Fruit fly (Drosophila melanogaster): ENCODE results near the gene Eig71Ef.

Gene Eig71Ef

dm6 chr3L:15665741-15666140 lies 8.6 kb upstream of the Eig71Ef start:
- TF ChIP-seq sv (GFP tag; optimal IDR thresholded peaks at IDR 0.05) (no peak), Dfd (GFP tag; optimal IDR thresholded peaks at IDR 0.05) (no peak), dmrt93B (GFP tag; optimal IDR thresholded peaks at IDR 0.05) (no peak), HLH106 (tag; optimal IDR thresholded peaks at IDR 0.05) (no peak), brk (GFP tag; optimal IDR thresholded peaks at IDR 0.05) (no peak), fru (GFP tag; optimal IDR thresholded peaks at IDR 0.05) (no peak), Dif (GFP tag; optimal IDR thresholded peaks at IDR 0.05; ENCODE audit: partially characterized antibody) (no peak), Abd-B (GFP tag; optimal IDR thresholded peaks at IDR 0.05) (no peak), OdsH (GFP tag; optimal IDR thresholded peaks at IDR 0.05) (no peak), Mio (GFP tag; optimal IDR thresholded peaks at IDR 0.05) (no peak), CrebA (GFP tag; optimal IDR thresholded peaks at IDR 0.05; ENCODE audit: borderline replicate concordance) (no peak), GATAd (GFP tag; optimal IDR thresholded peaks at IDR 0.05) (no peak), Vsx2 (GFP tag; optimal IDR thresholded peaks at IDR 0.05; ENCODE audit: partially characterized antibody) (no peak), CG32264 (GFP tag; optimal IDR thresholded peaks at IDR 0.05) (no peak), dl (GFP tag; optimal IDR thresholded peaks at IDR 0.05; ENCODE audit: insufficient read depth in 1 of 2, partially characterized antibody in 2 of 2) (no peak)

dm6 chr3L:15664199-15664794 lies 7.1 kb upstream of the Eig71Ef start:
- no peak for TF ChIP-seq usp (GFP tag; optimal IDR thresholded peaks at IDR 0.05)
- no peak for TF ChIP-seq Mio (GFP tag; optimal IDR thresholded peaks at IDR 0.05)
- TF ChIP-seq h (GFP tag; optimal IDR thresholded peaks at IDR 0.05): no peak
- no peak for TF ChIP-seq dmrt93B (GFP tag; optimal IDR thresholded peaks at IDR 0.05)
- no peak for TF ChIP-seq Dif (GFP tag; optimal IDR thresholded peaks at IDR 0.05; ENCODE audit: partially characterized antibody)
- no peak for TF ChIP-seq Rel (GFP tag; optimal IDR thresholded peaks at IDR 0.05)
- no peak for TF ChIP-seq Rel (tag; optimal IDR thresholded peaks at IDR 0.05)
- no peak for TF ChIP-seq Dfd (GFP tag; optimal IDR thresholded peaks at IDR 0.05)
- no peak for TF ChIP-seq HLH106 (tag; optimal IDR thresholded peaks at IDR 0.05)
- TF ChIP-seq Hnf4 (GFP tag; optimal IDR thresholded peaks at IDR 0.05): no peak

- no peak for TF ChIP-seq tai (GFP tag; optimal IDR thresholded peaks at IDR 0.05)
- no peak for TF ChIP-seq CG32264 (GFP tag; optimal IDR thresholded peaks at IDR 0.05)
- no peak for TF ChIP-seq Dfd (GFP tag; optimal IDR thresholded peaks at IDR 0.05)
- no peak for TF ChIP-seq Myc (optimal IDR thresholded peaks at IDR 0.05)
- no peak for TF ChIP-seq rgr (GFP tag; optimal IDR thresholded peaks at IDR 0.05)
- TF ChIP-seq dl (GFP tag; optimal IDR thresholded peaks at IDR 0.05; ENCODE audit: insufficient read depth in 1 of 2, partially characterized antibody in 2 of 2): no peak
- no peak for TF ChIP-seq N (GFP tag; optimal IDR thresholded peaks at IDR 0.05)
- TF ChIP-seq usp (GFP tag; optimal IDR thresholded peaks at IDR 0.05): no peak
- TF ChIP-seq brk (GFP tag; optimal IDR thresholded peaks at IDR 0.05): no peak
- TF ChIP-seq Sp1 (GFP tag; optimal IDR thresholded peaks at IDR 0.05): no peak
- no peak for TF ChIP-seq br (GFP tag; optimal IDR thresholded peaks at IDR 0.05)
These were observed 5.3 kb upstream of the Eig71Ef start for dm6 chr3L:15662510-15662909.

dm6 chr3L:15661567-15661966 lies 4.4 kb upstream of the Eig71Ef start, which contains the start of gene CG43082:
TSS of gene CG43082 (plus strand) at chr3L:15661867.
- TF ChIP-seq lola (GFP tag; optimal IDR thresholded peaks at IDR 0.05) (no peak), ey (GFP tag; optimal IDR thresholded peaks at IDR 0.05) (no peak), N (GFP tag; optimal IDR thresholded peaks at IDR 0.05) (no peak), Hnf4 (GFP tag; optimal IDR thresholded peaks at IDR 0.05) (no peak), Abd-B (GFP tag; optimal IDR thresholded peaks at IDR 0.05) (no peak), HLH106 (tag; optimal IDR thresholded peaks at IDR 0.05) (no peak), sage (GFP tag; optimal IDR thresholded peaks at IDR 0.05) (no peak), Mio (GFP tag; optimal IDR thresholded peaks at IDR 0.05) (no peak), woc (GFP tag; optimal IDR thresholded peaks at IDR 0.05) (no peak), GATAd (GFP tag; optimal IDR thresholded peaks at IDR 0.05) (no peak), Hr78 (GFP tag; optimal IDR thresholded peaks at IDR 0.05) (no peak), dl (GFP tag; optimal IDR thresholded peaks at IDR 0.05; ENCODE audit: insufficient read depth in 1 of 2, partially characterized antibody in 2 of 2) (no peak), CrebA (GFP tag; optimal IDR thresholded peaks at IDR 0.05; ENCODE audit: borderline replicate concordance) (no peak), Dfd (GFP tag; optimal IDR thresholded peaks at IDR 0.05) (no peak), Rel (GFP tag; optimal IDR thresholded peaks at IDR 0.05) (no peak), Rel (tag; optimal IDR thresholded peaks at IDR 0.05) (no peak), Jra (GFP tag; optimal IDR thresholded peaks at IDR 0.05) (no peak), tai (GFP tag; optimal IDR thresholded peaks at IDR 0.05) (no peak), dsf (GFP tag; optimal IDR thresholded peaks at IDR 0.05; ENCODE audit: borderline replicate concordance) (no peak), Dif (GFP tag; optimal IDR thresholded peaks at IDR 0.05; ENCODE audit: partially characterized antibody) (no peak)

Measured in whole organism, wandering third instar larva.